Worm (Caenorhabditis elegans) whole organism, L4 larva: ENCODE results near the gene Y47D3A.34.

Experiments
- T20F7.1 ChIP-seq: fragments of 200-800 bp; sonication (Bioruptor generic); optimal IDR thresholded peaks from 2 replicates; lab custom pipeline; 2018; ENCODE audit warnings: mild to moderate bottlenecking, missing genetic modification characterization, missing compliant biosample characterization
- Y48G9A.11 ChIP-seq: fragments of 200-800 bp; sonication (Bioruptor generic); IDR thresholded peaks from 2 replicates; pipeline ENCODE4 v1.3.6; 2022; ENCODE audit warnings: missing genetic modification reagents, missing genetic modification characterization, missing compliant biosample characterization
- Y5F2A.4 ChIP-seq: fragments of 200-800 bp; sonication (Bioruptor generic); optimal IDR thresholded peaks from 2 replicates; lab custom pipeline; 2018; ENCODE audit warnings: mild to moderate bottlenecking, missing genetic modification characterization, missing compliant biosample characterization
- ZK546.5 ChIP-seq, 2 experiments: sonication (generic microtip); optimal IDR thresholded peaks; 2 replicates each; lab custom pipeline; 2017; ENCODE audit warnings: missing biosample characterization in 2 of 2, missing genetic modification characterization in 2 of 2
- ama-1 ChIP-seq: fragments of 150-350 bp; optimal IDR thresholded peaks from 2 replicates; lab custom pipeline; 2014; ENCODE audit warnings: inconsistent platforms, mixed read lengths
- attf-4 ChIP-seq: sonication (generic microtip); optimal IDR thresholded peaks from 3 replicates; lab custom pipeline; 2017; ENCODE audit warnings: missing biosample characterization, missing genetic modification characterization
- ceh-32 ChIP-seq: sonication (generic microtip); optimal IDR thresholded peaks from 2 replicates; lab custom pipeline; 2016; ENCODE audit warnings: mild to moderate bottlenecking, missing genetic modification characterization, missing compliant biosample characterization; ENCODE audit not compliant: poor library complexity
- ceh-62 ChIP-seq: sonication (generic microtip); optimal IDR thresholded peaks from 2 replicates; lab custom pipeline; 2017; ENCODE audit warnings: missing biosample characterization, missing genetic modification characterization
- ceh-82 ChIP-seq: sonication (generic microtip); optimal IDR thresholded peaks from 2 replicates; lab custom pipeline; 2017; ENCODE audit warnings: missing biosample characterization, missing genetic modification characterization
- ces-1 ChIP-seq: fragments of 150-350 bp; sonication (generic microtip); optimal IDR thresholded peaks from 4 replicates; lab custom pipeline; 2014; ENCODE audit warnings: missing biosample characterization, missing genetic modification reagents, missing genetic modification characterization
- daf-12 ChIP-seq: fragments of 150-350 bp; optimal IDR thresholded peaks from 2 replicates; lab custom pipeline; 2014; ENCODE audit warnings: missing biosample characterization, missing genetic modification reagents, missing genetic modification characterization
- daf-16 ChIP-seq, 3 experiments: sonication (generic microtip); optimal IDR thresholded peaks; 2 replicates each; lab custom pipeline; 2016 to 2017; ENCODE audit warnings: missing genetic modification characterization in 3 of 3, missing genetic modification reagents in 3 of 3, mild to moderate bottlenecking in 2 of 3, missing compliant biosample characterization in 2 of 3, missing biosample characterization in 1 of 3, moderate library complexity in 1 of 3
- dmd-6 ChIP-seq: fragments of 200-800 bp; sonication (Bioruptor generic); IDR thresholded peaks from 2 replicates; pipeline ENCODE4 v1.3.6; 2022; ENCODE audit warnings: missing genetic modification reagents, missing genetic modification characterization, missing compliant biosample characterization
- dmd-9 ChIP-seq: fragments of 200-800 bp; sonication (Bioruptor generic); IDR thresholded peaks from 2 replicates; pipeline ENCODE4 v1.3.6; 2022; ENCODE audit warnings: missing genetic modification reagents, missing genetic modification characterization, missing compliant biosample characterization
- dpl-1 ChIP-seq: fragments of 150-350 bp; optimal IDR thresholded peaks from 2 replicates; lab custom pipeline; 2014; ENCODE audit warnings: missing biosample characterization, missing genetic modification reagents, missing genetic modification characterization
- dve-1 ChIP-seq: sonication (generic microtip); optimal IDR thresholded peaks from 2 replicates; lab custom pipeline; 2017; ENCODE audit warnings: antibody characterized with exemption, mild to moderate bottlenecking, missing genetic modification characterization, missing compliant biosample characterization; ENCODE audit not compliant: insufficient read depth
- hlh-11 ChIP-seq: fragments of 200-800 bp; sonication (Bioruptor generic); optimal IDR thresholded peaks from 2 replicates; lab custom pipeline; 2018; ENCODE audit warnings: mild to moderate bottlenecking, missing genetic modification characterization, missing compliant biosample characterization
- hlh-30 ChIP-seq: sonication (generic microtip); optimal IDR thresholded peaks from 2 replicates; lab custom pipeline; 2017; ENCODE audit warnings: antibody characterized with exemption, mild to moderate bottlenecking, missing genetic modification characterization, missing compliant biosample characterization; ENCODE audit not compliant: insufficient read depth
- lin-29 ChIP-seq: fragments of 200-800 bp; sonication (Bioruptor generic); IDR thresholded peaks from 2 replicates; pipeline ENCODE4 v1.3.6; 2022; ENCODE audit warnings: missing genetic modification reagents, missing genetic modification characterization, missing compliant biosample characterization
- madf-5 ChIP-seq, 2 experiments: fragments of 200-800 bp; sonication (Bioruptor generic); IDR thresholded peaks; 2 replicates each; pipeline ENCODE4 v1.3.6; 2022; ENCODE audit warnings: missing compliant biosample characterization in 2 of 2, missing genetic modification characterization in 2 of 2
- mdt-29 ChIP-seq: fragments of 200-800 bp; sonication (Bioruptor generic); IDR thresholded peaks from 2 replicates; pipeline ENCODE4 v1.3.6; 2022; ENCODE audit warnings: missing genetic modification reagents, missing genetic modification characterization, missing compliant biosample characterization
- mep-1 ChIP-seq: fragments of 150-350 bp; sonication (generic microtip); optimal IDR thresholded peaks from 3 replicates; lab custom pipeline; 2014; ENCODE audit warnings: missing biosample characterization, missing genetic modification characterization
- mes-2 ChIP-seq: sonication (generic microtip); optimal IDR thresholded peaks from 2 replicates; lab custom pipeline; 2016; ENCODE audit warnings: missing genotype, mild to moderate bottlenecking, missing genetic modification characterization, missing compliant biosample characterization; ENCODE audit not compliant: poor library complexity, severe bottlenecking
- mxl-3 ChIP-seq: fragments of 200-800 bp; sonication (Bioruptor generic); optimal IDR thresholded peaks from 2 replicates; lab custom pipeline; 2018; ENCODE audit warnings: mild to moderate bottlenecking, missing genetic modification characterization, missing compliant biosample characterization
- nhr-10 ChIP-seq: fragments of 150-350 bp; optimal IDR thresholded peaks from 2 replicates; lab custom pipeline; 2014; ENCODE audit warnings: missing biosample characterization, missing genetic modification characterization
- nhr-102 ChIP-seq: sonication (generic microtip); optimal IDR thresholded peaks from 2 replicates; lab custom pipeline; 2016; ENCODE audit warnings: mild to moderate bottlenecking, missing genetic modification characterization, moderate library complexity, missing compliant biosample characterization
- nhr-11 ChIP-seq: fragments of 150-350 bp; optimal IDR thresholded peaks from 2 replicates; lab custom pipeline; 2014; ENCODE audit warnings: missing biosample characterization, missing genetic modification characterization
- nhr-237 ChIP-seq: sonication (generic microtip); optimal IDR thresholded peaks from 2 replicates; lab custom pipeline; 2017; ENCODE audit warnings: missing biosample characterization, missing genetic modification characterization
- nhr-28 ChIP-seq: fragments of 150-350 bp; optimal IDR thresholded peaks from 2 replicates; lab custom pipeline; 2014; ENCODE audit warnings: missing biosample characterization, missing genetic modification characterization
- nhr-42 ChIP-seq: fragments of 200-800 bp; sonication (Bioruptor generic); IDR thresholded peaks from 2 replicates; pipeline ENCODE4 v1.3.6; 2022; ENCODE audit warnings: missing genetic modification characterization, missing compliant biosample characterization
- nhr-48 ChIP-seq: sonication (generic microtip); optimal IDR thresholded peaks from 2 replicates; lab custom pipeline; 2016; ENCODE audit warnings: mild to moderate bottlenecking, missing genetic modification characterization, missing compliant biosample characterization
- pqm-1 ChIP-seq: sonication (generic microtip); optimal IDR thresholded peaks from 2 replicates; lab custom pipeline; 2017; ENCODE audit warnings: missing biosample characterization, missing genetic modification characterization
- saeg-2 ChIP-seq: fragments of 200-800 bp; sonication (Bioruptor generic); IDR thresholded peaks from 2 replicates; pipeline ENCODE4 v1.3.6; 2022; ENCODE audit warnings: missing genetic modification reagents, missing genetic modification characterization, missing compliant biosample characterization
- tra-1 ChIP-seq: fragments of 200-800 bp; sonication (Bioruptor generic); IDR thresholded peaks from 2 replicates; pipeline ENCODE4 v1.3.6; 2022; ENCODE audit warnings: missing genetic modification reagents, missing genetic modification characterization, missing compliant biosample characterization
- unc-39 ChIP-seq: sonication (generic microtip); optimal IDR thresholded peaks from 2 replicates; lab custom pipeline; 2017; ENCODE audit warnings: missing biosample characterization, missing genetic modification characterization
- unc-62 ChIP-seq, 3 experiments: fragments of 150-350 bp in 1 of 3; sonication (generic microtip); optimal IDR thresholded peaks in 2 of 3; peaks in 1 of 3; 1 replicate in 1 of 3; 2 replicates in 2 of 3; lab custom pipeline; 2014 to 2017; ENCODE audit warnings: missing biosample characterization in 3 of 3, missing genetic modification characterization in 3 of 3, missing genetic modification reagents in 3 of 3, missing genotype in 1 of 3
- zfp-2 ChIP-seq: sonication (generic microtip); optimal IDR thresholded peaks from 2 replicates; lab custom pipeline; 2016; ENCODE audit warnings: mild to moderate bottlenecking, missing genetic modification characterization, missing compliant biosample characterization
- zfp-3 ChIP-seq: fragments of 200-800 bp; sonication (Bioruptor generic); conservative IDR thresholded peaks from 2 replicates; pipeline ENCODE4 v1.3.6; 2022; ENCODE audit warnings: missing genetic modification reagents, missing genetic modification characterization, missing compliant biosample characterization

Y47D3A.34 gene

ce11 chrIII:11270795-11271194 is 36.1 kb upstream of the Y47D3A.34 start, which contains the start of gene obr-1:
TSS of gene obr-1 (minus strand) at chrIII:11270895.
- TF ChIP-seq nhr-28 (tag; lab: Kevin White, UChicago), result peak; percentile 18
- no peak for TF ChIP-seq ceh-32 (tag; lab: Kevin White, UChicago)
- TF ChIP-seq unc-62 (GFP tag; optimal IDR thresholded peaks at IDR 0.05 in 1 of 2; lab: Kevin White, UChicago), result no peak
- no peak for TF ChIP-seq unc-62 (tag; optimal IDR thresholded peaks at IDR 0.05; lab: Kevin White, UChicago)

- no peak for TF ChIP-seq zfp-2 (tag; lab: Kevin White, UChicago)
- TF ChIP-seq mdt-29 (GFP tag; lab: Robert Waterston, UW), result no peak
- peak; percentile 99 for TF ChIP-seq nhr-28 (tag; lab: Kevin White, UChicago)
- TF ChIP-seq dmd-6 (GFP tag; lab: Robert Waterston, UW), result peak; percentile 20; the same call in 1 of the 2 replicates
- TF ChIP-seq daf-16 (GFP tag; optimal IDR thresholded peaks at IDR 0.05; lab: Kevin White, UChicago), result no peak
- TF ChIP-seq daf-16 (tag; optimal IDR thresholded peaks at IDR 0.05; lab: Kevin White, UChicago), result peak; percentile 30
Measured at ce11 chrIII:11269206-11269605, 34.5 kb upstream of the Y47D3A.34 start.

ce11 chrIII:11268532-11268931 is 33.9 kb upstream of the Y47D3A.34 start:
- TF ChIP-seq nhr-48 (tag; lab: Kevin White, UChicago) (peak; percentile 3), nhr-42 (GFP tag; lab: Robert Waterston, UW) (no peak), nhr-28 (tag; lab: Kevin White, UChicago) (peak; percentile 61), pqm-1 (tag; lab: Kevin White, UChicago) (peak; percentile 36), tra-1 (0 out of 2 replicates have a peak, but pooled peaks have one; percentile 5), dmd-6 (GFP tag; lab: Robert Waterston, UW) (peak; percentile 66), daf-16 (GFP tag; optimal IDR thresholded peaks at IDR 0.05; lab: Kevin White, UChicago) (no peak), daf-16 (tag; optimal IDR thresholded peaks at IDR 0.05; lab: Kevin White, UChicago) (peak; percentile 24), hlh-11 (tag; lab: Kevin White, UChicago) (peak; percentile 8), saeg-2 (GFP tag; lab: Robert Waterston, UW) (no peak)

- TF ChIP-seq mes-2 (tag; lab: Kevin White, UChicago) (peak; percentile 3), daf-16 (GFP tag; optimal IDR thresholded peaks at IDR 0.05; lab: Kevin White, UChicago) (no peak), daf-16 (tag; optimal IDR thresholded peaks at IDR 0.05; lab: Kevin White, UChicago) (peak; percentile 14), dmd-6 (GFP tag; lab: Robert Waterston, UW) (peak; percentile 63), hlh-11 (tag; lab: Kevin White, UChicago) (peak; percentile 28), nhr-28 (tag; lab: Kevin White, UChicago) (peak; percentile 70), ZK546.5 (tag; optimal IDR thresholded peaks at IDR 0.05; lab: Kevin White, UChicago) (no peak), unc-62 (GFP tag; optimal IDR thresholded peaks at IDR 0.05 in 1 of 2; lab: Kevin White, UChicago) (peak in 1 of 2 experiments; percentile 86), unc-62 (tag; optimal IDR thresholded peaks at IDR 0.05; lab: Kevin White, UChicago) (no peak), pqm-1 (tag; lab: Kevin White, UChicago) (peak; percentile 62), Y5F2A.4 (GFP tag; lab: Kevin White, UChicago) (no peak), tra-1 (no peak), daf-12 (no peak), madf-5 (GFP tag; IDR thresholded peaks at IDR 0.05; lab: Robert Waterston, UW) (no peak), ceh-62 (tag; lab: Kevin White, UChicago) (no peak), zfp-2 (tag; lab: Kevin White, UChicago) (no peak), nhr-42 (GFP tag; lab: Robert Waterston, UW) (no peak), dpl-1 (GFP tag; lab: Kevin White, UChicago) (no peak), mxl-3 (GFP tag; lab: Kevin White, UChicago) (peak; percentile 38)
Measured at ce11 chrIII:11267372-11267771, 32.7 kb upstream of the Y47D3A.34 start.

- TF ChIP-seq T20F7.1 (GFP tag; lab: Kevin White, UChicago), result peak; percentile 25
- TF ChIP-seq ama-1 (lab: Kevin White, UChicago), result no peak
- peak; percentile 7 for TF ChIP-seq mep-1
- peak; percentile 23 for TF ChIP-seq hlh-11 (tag; lab: Kevin White, UChicago)
- TF ChIP-seq nhr-48 (tag; lab: Kevin White, UChicago), result peak; percentile 21
- no peak for TF ChIP-seq dmd-6 (GFP tag; lab: Robert Waterston, UW)
- peak; percentile 19 for TF ChIP-seq dve-1 (tag; lab: Kevin White, UChicago)
- no peak for TF ChIP-seq dmd-9
- TF ChIP-seq nhr-42 (GFP tag; lab: Robert Waterston, UW), result no peak
- TF ChIP-seq attf-4 (tag; lab: Kevin White, UChicago), result no peak
- TF ChIP-seq nhr-10 (tag; lab: Kevin White, UChicago), result no peak
- no peak for TF ChIP-seq nhr-237 (tag; lab: Kevin White, UChicago)
- TF ChIP-seq ZK546.5 (tag; optimal IDR thresholded peaks at IDR 0.05; lab: Kevin White, UChicago), result no peak
- TF ChIP-seq nhr-102, result no peak
- no peak for TF ChIP-seq Y48G9A.11 (GFP tag; lab: Robert Waterston, UW)
- TF ChIP-seq zfp-3 (GFP tag; lab: Robert Waterston, UW), result no peak
- TF ChIP-seq unc-62 (GFP tag; optimal IDR thresholded peaks at IDR 0.05 in 1 of 2; lab: Kevin White, UChicago), result peak in 1 of 2 experiments; percentile 46
- TF ChIP-seq unc-62 (tag; optimal IDR thresholded peaks at IDR 0.05; lab: Kevin White, UChicago), result no peak
- TF ChIP-seq lin-29 (GFP tag; lab: Robert Waterston, UW), result no peak
- no peak for TF ChIP-seq nhr-11 (tag; lab: Kevin White, UChicago)
- no peak for TF ChIP-seq ces-1 (GFP tag; lab: Kevin White, UChicago)
- TF ChIP-seq ceh-82, result no peak
- TF ChIP-seq unc-39, result no peak
- peak; percentile 22 for TF ChIP-seq hlh-30 (tag; lab: Kevin White, UChicago)
Measured at ce11 chrIII:11262089-11262488, 27.4 kb upstream of the Y47D3A.34 start.
